Worm (Caenorhabditis elegans) whole organism, mixed stage, embryonic: ENCODE measurements around the gene npax-2.

Experiments used
- M03D4.4 ChIP-seq: sonication (generic microtip); optimal IDR thresholded peaks from 2 replicates; lab custom pipeline; 2017; ENCODE audit warnings: mild to moderate bottlenecking, missing genetic modification characterization, missing compliant biosample characterization
- bed-3 ChIP-seq: fragments of 200-800 bp; sonication (Bioruptor generic); optimal IDR thresholded peaks from 3 replicates; lab custom pipeline; 2018; ENCODE audit warnings: mild to moderate bottlenecking, missing genetic modification characterization, moderate library complexity, missing compliant biosample characterization
- blmp-1 ChIP-seq: fragments of 150-350 bp; optimal IDR thresholded peaks from 2 replicates; lab custom pipeline; 2014; ENCODE audit warnings: missing biosample characterization, missing genetic modification characterization
- ceh-39 ChIP-seq: fragments of 150-350 bp; optimal IDR thresholded peaks from 2 replicates; lab custom pipeline; 2014; ENCODE audit warnings: missing biosample characterization, missing genetic modification characterization
- ceh-43 ChIP-seq: fragments of 200-800 bp; sonication (Bioruptor generic); optimal IDR thresholded peaks from 2 replicates; lab custom pipeline; 2018; ENCODE audit warnings: mild to moderate bottlenecking, missing genetic modification characterization, moderate library complexity, missing compliant biosample characterization
- ceh-83 ChIP-seq: fragments of 200-800 bp; sonication (Bioruptor generic); optimal IDR thresholded peaks from 2 replicates; lab custom pipeline; 2018; ENCODE audit warnings: mild to moderate bottlenecking, missing genetic modification characterization, missing compliant biosample characterization
- ces-1 ChIP-seq: fragments of 150-350 bp; optimal IDR thresholded peaks from 2 replicates; lab custom pipeline; 2014; ENCODE audit warnings: missing biosample characterization, missing genetic modification reagents, missing genetic modification characterization
- cnd-1 ChIP-seq: fragments of 200-800 bp; sonication (Bioruptor generic); optimal IDR thresholded peaks from 2 replicates; lab custom pipeline; 2018; ENCODE audit warnings: mild to moderate bottlenecking, missing genetic modification characterization, missing compliant biosample characterization
- elt-1 ChIP-seq: sonication (generic microtip); optimal IDR thresholded peaks from 2 replicates; lab custom pipeline; 2017; ENCODE audit warnings: missing genetic modification characterization, mild to moderate bottlenecking, missing compliant biosample characterization, antibody characterized with exemption, moderate library complexity, borderline replicate concordance; ENCODE audit not compliant: insufficient read depth
- elt-3 ChIP-seq: fragments of 150-350 bp; optimal IDR thresholded peaks from 2 replicates; lab custom pipeline; 2014; ENCODE audit warnings: missing biosample characterization, missing genetic modification characterization
- flh-1 ChIP-seq: fragments of 200-800 bp; sonication (Bioruptor generic); optimal IDR thresholded peaks from 2 replicates; lab custom pipeline; 2018; ENCODE audit warnings: mild to moderate bottlenecking, missing genetic modification characterization, moderate library complexity, missing compliant biosample characterization
- ham-2 ChIP-seq: fragments of 200-800 bp; sonication (Bioruptor generic); optimal IDR thresholded peaks from 2 replicates; lab custom pipeline; 2018; ENCODE audit warnings: mild to moderate bottlenecking, missing genetic modification characterization, missing compliant biosample characterization
- hlh-1 ChIP-seq: fragments of 150-350 bp; optimal IDR thresholded peaks from 2 replicates; lab custom pipeline; 2014; ENCODE audit warnings: missing biosample characterization, missing genetic modification reagents, missing genetic modification characterization
- lin-13 ChIP-seq: fragments of 150-350 bp; optimal IDR thresholded peaks from 2 replicates; lab custom pipeline; 2014; ENCODE audit warnings: missing biosample characterization, missing genetic modification characterization
- lin-32 ChIP-seq: fragments of 200-800 bp; sonication (Bioruptor generic); optimal IDR thresholded peaks from 2 replicates; lab custom pipeline; 2018; ENCODE audit warnings: mild to moderate bottlenecking, missing genetic modification characterization, missing compliant biosample characterization
- lsy-2 ChIP-seq: fragments of 150-350 bp; optimal IDR thresholded peaks from 2 replicates; lab custom pipeline; 2014; ENCODE audit warnings: missing biosample characterization, missing genetic modification characterization
- mab-5 ChIP-seq: fragments of 150-350 bp; optimal IDR thresholded peaks from 2 replicates; lab custom pipeline; 2014; ENCODE audit warnings: missing biosample characterization, missing genetic modification characterization
- mep-1 ChIP-seq: fragments of 150-350 bp; optimal IDR thresholded peaks from 2 replicates; lab custom pipeline; 2017; ENCODE audit warnings: missing biosample characterization, missing genetic modification reagents, missing genetic modification characterization, inconsistent platforms
- mls-2 ChIP-seq: sonication (generic microtip); optimal IDR thresholded peaks from 2 replicates; lab custom pipeline; 2016; ENCODE audit warnings: mild to moderate bottlenecking, missing genetic modification characterization, moderate library complexity, missing compliant biosample characterization
- nhr-12 ChIP-seq: fragments of 150-350 bp; optimal IDR thresholded peaks from 2 replicates; lab custom pipeline; 2014; ENCODE audit warnings: missing biosample characterization, missing genetic modification characterization
- nhr-237 ChIP-seq: fragments of 150-350 bp; optimal IDR thresholded peaks from 2 replicates; lab custom pipeline; 2014; ENCODE audit warnings: missing biosample characterization, missing genetic modification characterization
- nhr-28 ChIP-seq: fragments of 150-350 bp; optimal IDR thresholded peaks from 2 replicates; lab custom pipeline; 2014; ENCODE audit warnings: missing biosample characterization, missing genetic modification characterization
- nhr-76 ChIP-seq: sonication (generic microtip); optimal IDR thresholded peaks from 2 replicates; lab custom pipeline; 2017; ENCODE audit warnings: missing biosample characterization, missing genetic modification characterization
- pha-4 ChIP-seq: fragments of 150-350 bp; optimal IDR thresholded peaks from 2 replicates; lab custom pipeline; 2018; ENCODE audit warnings: missing biosample characterization, missing genetic modification reagents, missing genetic modification characterization
- sem-2 ChIP-seq: fragments of 200-800 bp; sonication (Bioruptor generic); optimal IDR thresholded peaks from 2 replicates; lab custom pipeline; 2018; ENCODE audit warnings: mild to moderate bottlenecking, missing genetic modification characterization, missing compliant biosample characterization
- snpc-4 ChIP-seq: fragments of 150-350 bp; optimal IDR thresholded peaks from 2 replicates; lab custom pipeline; 2014; ENCODE audit warnings: missing biosample characterization, missing genetic modification characterization
- sptf-1 ChIP-seq: sonication (generic microtip); optimal IDR thresholded peaks from 2 replicates; lab custom pipeline; 2017; ENCODE audit warnings: mild to moderate bottlenecking, missing genetic modification characterization, moderate library complexity, missing compliant biosample characterization
- tbx-8 ChIP-seq: fragments of 200-800 bp; sonication (Bioruptor generic); optimal IDR thresholded peaks from 2 replicates; lab custom pipeline; 2018; ENCODE audit warnings: mild to moderate bottlenecking, missing genetic modification characterization, moderate library complexity, missing compliant biosample characterization
- unc-120 ChIP-seq: sonication (generic microtip); optimal IDR thresholded peaks from 2 replicates; lab custom pipeline; 2017; ENCODE audit warnings: missing genetic modification characterization, missing compliant biosample characterization; ENCODE audit not compliant: poor library complexity, severe bottlenecking
- unc-39 ChIP-seq: fragments of 150-350 bp; optimal IDR thresholded peaks from 2 replicates; lab custom pipeline; 2014; ENCODE audit warnings: missing biosample characterization, missing genetic modification characterization
- unc-62 ChIP-seq: fragments of 150-350 bp; optimal IDR thresholded peaks from 2 replicates; lab custom pipeline; 2014; ENCODE audit warnings: missing biosample characterization, missing genetic modification reagents, missing genetic modification characterization
- ztf-11 ChIP-seq: fragments of 150-350 bp; optimal IDR thresholded peaks from 2 replicates; lab custom pipeline; 2014; ENCODE audit warnings: missing biosample characterization, missing genetic modification characterization

npax-2 gene

DNA sequence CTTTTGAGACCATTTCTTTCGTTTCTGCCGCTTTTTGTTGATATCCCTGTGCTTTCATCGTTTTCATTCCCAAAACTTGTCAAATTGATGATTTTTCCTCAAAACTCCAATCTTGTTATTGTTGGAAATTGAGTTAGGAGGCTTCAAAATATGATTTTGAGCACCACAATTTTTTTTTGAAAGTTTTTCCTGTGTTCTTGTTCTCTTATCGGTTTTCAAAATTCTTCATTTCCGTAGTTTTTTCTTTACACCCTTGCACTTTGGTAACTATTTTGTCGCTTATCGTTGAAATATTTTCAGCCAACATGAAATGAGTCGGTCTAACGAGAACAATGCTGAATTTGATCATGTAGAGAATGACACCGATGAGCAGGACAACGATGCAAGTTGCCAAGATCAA is 30.7 kb upstream of the npax-2 start, which contains the start of gene F48B9.1:
Gene F48B9.1, plus strand, starts transcription at position 301 of the 400 bp plus-strand sequence.
- TF ChIP-seq nhr-28 (no peak), ceh-43 (GFP tag; lab: Kevin White, UChicago) (no peak), flh-1 (no peak), blmp-1 (no peak), tbx-8 (no peak), ham-2 (GFP tag; lab: Kevin White, UChicago) (no peak), hlh-1 (tag; lab: Kevin White, UChicago) (no peak), pha-4 (tag; lab: Kevin White, UChicago) (no peak), lin-13 (tag; lab: Kevin White, UChicago) (no peak), mls-2 (tag; lab: Kevin White, UChicago) (no peak), unc-62 (GFP tag; lab: Kevin White, UChicago) (no peak), cnd-1 (no peak), nhr-237 (tag; lab: Kevin White, UChicago) (no peak), lin-32 (no peak), elt-1 (tag; lab: Kevin White, UChicago) (no peak)

DNA sequence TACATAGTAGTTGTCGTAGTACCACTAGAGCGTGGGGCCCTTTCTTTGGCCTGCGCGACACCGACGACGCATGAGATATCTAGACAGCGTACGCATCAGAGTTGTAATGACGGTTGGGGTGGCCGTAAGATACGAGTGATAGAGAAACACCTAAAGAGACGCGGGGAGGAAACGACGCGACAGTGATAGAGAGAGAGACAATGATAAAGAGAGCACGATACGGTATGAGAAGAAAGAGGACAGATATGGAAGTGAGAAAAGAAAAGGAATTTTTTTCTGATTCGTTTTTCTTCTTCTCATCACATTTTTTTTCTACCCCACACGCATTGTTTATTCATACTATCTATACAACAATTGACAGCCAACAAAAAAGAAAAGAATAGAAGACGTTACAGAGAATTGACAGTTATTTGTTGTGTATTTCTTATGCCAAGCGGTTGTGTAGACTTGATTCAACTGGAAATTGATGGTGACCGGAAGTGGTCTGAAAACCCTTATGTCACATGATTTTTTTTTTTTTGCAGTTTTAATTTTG is 28.6 kb upstream of the npax-2 start:
- TF ChIP-seq nhr-76 (tag; lab: Kevin White, UChicago) (no peak), elt-3 (tag; lab: Kevin White, UChicago) (no peak), pha-4 (tag; lab: Kevin White, UChicago) (no peak), unc-120 (tag; lab: Kevin White, UChicago) (no peak), M03D4.4 (tag; lab: Kevin White, UChicago) (no peak), sptf-1 (tag; lab: Kevin White, UChicago) (no peak), bed-3 (no peak), nhr-28 (no peak), tbx-8 (no peak), ceh-83 (GFP tag; lab: Kevin White, UChicago) (no peak), ceh-43 (GFP tag; lab: Kevin White, UChicago) (no peak), unc-39 (no peak), snpc-4 (no peak), mab-5 (tag; lab: Kevin White, UChicago) (no peak), blmp-1 (no peak), nhr-237 (tag; lab: Kevin White, UChicago) (no peak), lin-13 (tag; lab: Kevin White, UChicago) (no peak), flh-1 (no peak), sem-2 (GFP tag; lab: Kevin White, UChicago) (no peak), ztf-11 (tag; lab: Kevin White, UChicago) (no peak)

DNA sequence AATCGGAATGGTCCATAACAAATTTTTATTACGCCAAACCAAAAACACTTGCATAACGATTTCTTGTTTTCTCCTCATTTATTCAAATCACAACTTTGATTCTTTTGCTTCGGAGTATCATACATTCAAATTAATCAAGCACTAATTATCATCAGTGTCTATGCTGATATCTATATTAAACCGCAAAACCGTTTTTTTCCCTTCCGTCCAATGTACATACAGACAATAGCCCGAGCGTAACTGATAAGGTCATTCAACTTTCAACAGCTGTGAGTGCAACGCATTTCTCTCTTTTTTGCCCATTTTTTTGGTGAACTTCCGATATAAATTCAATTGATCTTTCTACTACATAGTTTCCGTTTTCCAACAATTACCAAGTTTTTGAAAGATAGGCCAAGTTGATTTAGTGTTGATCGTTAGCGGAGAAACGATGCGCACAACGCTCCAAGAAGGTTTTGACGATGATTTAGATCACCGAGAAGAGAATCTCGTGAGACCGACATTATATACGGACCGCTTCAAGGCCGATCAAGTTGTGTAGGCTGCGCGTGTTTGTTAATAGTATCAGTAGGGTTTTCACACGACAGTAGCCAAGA is 27.9 kb upstream of the npax-2 start:
- TF ChIP-seq mls-2 (tag; lab: Kevin White, UChicago) (no peak), nhr-76 (tag; lab: Kevin White, UChicago) (no peak), unc-120 (tag; lab: Kevin White, UChicago) (no peak), blmp-1 (no peak), ham-2 (GFP tag; lab: Kevin White, UChicago) (no peak), lsy-2 (tag; lab: Kevin White, UChicago) (no peak), nhr-12 (tag; lab: Kevin White, UChicago) (no peak), ces-1 (GFP tag; lab: Kevin White, UChicago) (no peak), ceh-39 (no peak)

DNA sequence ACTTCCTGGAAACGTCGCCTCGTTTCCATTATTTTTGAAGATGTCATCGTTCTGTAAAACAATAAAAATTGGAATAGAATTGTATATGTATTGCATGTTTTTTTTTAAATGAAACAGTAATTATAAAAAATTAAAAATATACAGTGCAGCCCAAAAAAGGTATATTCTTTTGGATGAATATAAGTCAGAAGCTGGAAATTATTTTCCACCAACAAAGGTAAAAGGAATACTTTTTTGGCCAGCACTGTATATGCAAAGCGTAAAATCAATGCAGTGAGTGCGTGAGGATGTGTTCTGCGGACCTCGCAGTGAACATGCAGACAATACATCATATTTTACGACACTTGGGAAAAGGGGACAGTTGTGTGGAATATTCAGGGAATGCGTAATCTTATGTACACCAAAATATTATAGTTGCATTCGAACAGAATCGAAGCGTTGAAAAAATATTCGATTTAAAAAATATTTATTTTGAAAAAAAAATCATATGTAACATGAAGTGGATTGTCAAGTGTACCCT is 26.5 kb upstream of the npax-2 start, which contains the start of gene F48B9.8:
Gene F48B9.8, minus strand, starts transcription at position 51 of the 520 bp plus-strand sequence.
- no peak for TF ChIP-seq flh-1
- no peak for TF ChIP-seq ceh-83 (GFP tag; lab: Kevin White, UChicago)
- TF ChIP-seq nhr-28: no peak
- no peak for TF ChIP-seq mep-1 (tag; lab: Kevin White, UChicago)
- TF ChIP-seq sptf-1 (tag; lab: Kevin White, UChicago): no peak
- no peak for TF ChIP-seq nhr-237 (tag; lab: Kevin White, UChicago)
- TF ChIP-seq ztf-11 (tag; lab: Kevin White, UChicago): no peak
- TF ChIP-seq ceh-43 (GFP tag; lab: Kevin White, UChicago): no peak
